Fruit fly (Drosophila melanogaster) whole organism, embryonic: ENCODE measurements around the gene CG33721.
"Not testable (repeated sequence)": the region's sequence is repeated elsewhere in the genome, so short reads cannot be mapped to it uniquely, and the experiment has no call there.

Experiments used
- Atf-2 ChIP-seq: fragments of 200-800 bp; sonication (Bioruptor generic); optimal IDR thresholded peaks from 2 replicates; lab custom pipeline; 2016; ENCODE audit warnings: missing biosample characterization, missing genetic modification characterization
- CG11560 ChIP-seq: fragments of 200-800 bp; sonication (Bioruptor generic); IDR thresholded peaks from 3 replicates; pipeline ENCODE4 v1.3.6; 2022; ENCODE audit warnings: missing biosample characterization, missing genetic modification characterization
- CG11695 ChIP-seq: fragments of 200-800 bp; sonication (Bioruptor generic); IDR thresholded peaks from 3 replicates; pipeline ENCODE4 v1.3.6; 2022; ENCODE audit warnings: missing biosample characterization, missing genetic modification characterization
- CG12391 ChIP-seq: fragments of 200-800 bp; sonication (Bioruptor generic); optimal IDR thresholded peaks from 3 replicates; lab custom pipeline; 2018; ENCODE audit warnings: missing biosample characterization, mild to moderate bottlenecking, missing genetic modification characterization, moderate library complexity
- CG13123 ChIP-seq: fragments of 200-800 bp; sonication (Bioruptor generic); optimal IDR thresholded peaks from 2 replicates; lab custom pipeline; 2016; ENCODE audit warnings: missing biosample characterization, missing genetic modification characterization
- CG17328 ChIP-seq: fragments of 200-800 bp; sonication (Bioruptor generic); IDR thresholded peaks from 2 replicates; pipeline ENCODE4 v1.3.6; 2022; ENCODE audit warnings: missing biosample characterization, missing genetic modification characterization
- CG17359 ChIP-seq: fragments of 200-800 bp; sonication (Bioruptor generic); optimal IDR thresholded peaks from 3 replicates; lab custom pipeline; 2018; ENCODE audit warnings: missing biosample characterization, mild to moderate bottlenecking, missing genetic modification characterization, moderate library complexity
- CG18262 ChIP-seq: fragments of 200-800 bp; optimal IDR thresholded peaks from 3 replicates; lab custom pipeline; 2019; ENCODE audit warnings: missing biosample characterization, mild to moderate bottlenecking, missing genetic modification characterization, moderate library complexity
- CG2202 ChIP-seq: fragments of 200-800 bp; sonication (Bioruptor generic); optimal IDR thresholded peaks from 2 replicates; lab custom pipeline; 2018; ENCODE audit warnings: missing biosample characterization, mild to moderate bottlenecking, missing genetic modification characterization
- CG2678 ChIP-seq: fragments of 200-800 bp; sonication (Bioruptor generic); optimal IDR thresholded peaks from 3 replicates; lab custom pipeline; 2019; ENCODE audit warnings: missing biosample characterization, mild to moderate bottlenecking, missing genetic modification characterization, moderate library complexity
- CG2712 ChIP-seq: fragments of 200-800 bp; optimal IDR thresholded peaks from 3 replicates; lab custom pipeline; 2019; ENCODE audit warnings: missing biosample characterization, mild to moderate bottlenecking, missing genetic modification characterization, moderate library complexity
- CG2875 ChIP-seq: fragments of 200-800 bp; sonication (Bioruptor generic); optimal IDR thresholded peaks from 2 replicates; lab custom pipeline; 2017; ENCODE audit warnings: missing biosample characterization, mild to moderate bottlenecking, missing genetic modification characterization, missing genetic modification reagents
- CG2889 ChIP-seq: fragments of 200-800 bp; sonication (Bioruptor generic); IDR thresholded peaks from 3 replicates; pipeline ENCODE4 v1.3.6; 2022; ENCODE audit warnings: missing biosample characterization, missing genetic modification characterization
- CG31224 ChIP-seq: fragments of 200-800 bp; sonication (Bioruptor generic); IDR thresholded peaks from 2 replicates; pipeline ENCODE4 v1.3.6; 2022; ENCODE audit warnings: missing biosample characterization, missing genetic modification characterization
- CG31441 ChIP-seq: fragments of 200-800 bp; sonication (Bioruptor generic); IDR thresholded peaks from 2 replicates; pipeline ENCODE4 v1.3.6; 2022; ENCODE audit warnings: missing biosample characterization, missing genetic modification characterization
- CG3163 ChIP-seq: fragments of 200-800 bp; sonication (Bioruptor generic); optimal IDR thresholded peaks from 3 replicates; lab custom pipeline; 2016; ENCODE audit warnings: missing biosample characterization, missing genetic modification characterization
- CG32772 ChIP-seq: fragments of 200-800 bp; sonication (Bioruptor generic); IDR thresholded peaks from 2 replicates; pipeline ENCODE4 v1.3.6; 2022; ENCODE audit warnings: missing biosample characterization, missing genetic modification characterization
- CG3407 ChIP-seq: fragments of 200-800 bp; sonication (Bioruptor generic); optimal IDR thresholded peaks from 2 replicates; lab custom pipeline; 2018; ENCODE audit warnings: missing biosample characterization, mild to moderate bottlenecking, missing genetic modification characterization
- CG3838 ChIP-seq: fragments of 200-800 bp; sonication (Bioruptor generic); optimal IDR thresholded peaks from 3 replicates; lab custom pipeline; 2016; ENCODE audit warnings: missing biosample characterization, missing genetic modification characterization
- CG7987 ChIP-seq: fragments of 200-800 bp; sonication (Bioruptor generic); optimal IDR thresholded peaks from 2 replicates; lab custom pipeline; 2018; ENCODE audit warnings: missing biosample characterization, mild to moderate bottlenecking, missing genetic modification characterization, moderate library complexity
- CHES-1-like ChIP-seq: fragments of 200-800 bp; sonication (Bioruptor generic); optimal IDR thresholded peaks from 2 replicates; lab custom pipeline; 2016; ENCODE audit warnings: missing biosample characterization, missing genetic modification characterization
- D ChIP-seq, 2 experiments: fragments of 200-800 bp in 1 of 2; fragments of >200 bp in 1 of 2; sonication (Bioruptor generic) in 1 of 2; optimal IDR thresholded peaks; 2 replicates in 1 of 2; 3 replicates in 1 of 2; lab custom pipeline; 2017; ENCODE audit warnings: mild to moderate bottlenecking in 1 of 2, missing biosample characterization in 1 of 2, missing genetic modification characterization in 1 of 2, missing genetic modification reagents in 1 of 2
- Dip3 ChIP-seq: fragments of 200-800 bp; sonication (Bioruptor generic); optimal IDR thresholded peaks from 3 replicates; lab custom pipeline; 2016; ENCODE audit warnings: missing biosample characterization, missing genetic modification characterization
- GATAe ChIP-seq: fragments of 200-800 bp; sonication (Bioruptor generic); conservative IDR thresholded peaks from 2 replicates; pipeline ENCODE4 v1.3.6; 2022; ENCODE audit warnings: missing biosample characterization, missing genetic modification characterization
- Hr51 ChIP-seq, 2 experiments: fragments of 200-800 bp; sonication (Bioruptor generic); optimal IDR thresholded peaks; 2 replicates in 1 of 2; 3 replicates in 1 of 2; lab custom pipeline; 2016 to 2018; ENCODE audit warnings: missing biosample characterization in 2 of 2, missing genetic modification characterization in 2 of 2, mild to moderate bottlenecking in 1 of 2, moderate library complexity in 1 of 2
- MTF-1 ChIP-seq: fragments of 200-800 bp; sonication (Bioruptor generic); optimal IDR thresholded peaks from 2 replicates; lab custom pipeline; 2018; ENCODE audit warnings: missing biosample characterization, mild to moderate bottlenecking, missing genetic modification characterization, borderline replicate concordance
- bsh ChIP-seq, 2 experiments: fragments of 200-800 bp; sonication (Bioruptor generic); optimal IDR thresholded peaks; 2 replicates each; lab custom pipeline; 2017 to 2018; ENCODE audit warnings: mild to moderate bottlenecking in 2 of 2, missing biosample characterization in 2 of 2, missing genetic modification characterization in 2 of 2, moderate library complexity in 1 of 2
- cato ChIP-seq: fragments of 200-800 bp; sonication (Bioruptor generic); optimal IDR thresholded peaks from 2 replicates; lab custom pipeline; 2016; ENCODE audit warnings: missing biosample characterization, missing genetic modification characterization, borderline replicate concordance
- dmrt11E ChIP-seq: fragments of 200-800 bp; sonication (Bioruptor generic); optimal IDR thresholded peaks from 3 replicates; lab custom pipeline; 2018; ENCODE audit warnings: missing biosample characterization, mild to moderate bottlenecking, missing genetic modification characterization, moderate library complexity
- fd96Cb ChIP-seq: fragments of 200-800 bp; sonication (Bioruptor generic); optimal IDR thresholded peaks from 2 replicates; lab custom pipeline; 2018; ENCODE audit warnings: missing biosample characterization, mild to moderate bottlenecking, missing genetic modification characterization, moderate library complexity
- ham ChIP-seq: fragments of 200-800 bp; sonication (Bioruptor generic); IDR thresholded peaks from 2 replicates; pipeline ENCODE4 v1.3.6; 2022; ENCODE audit warnings: missing biosample characterization, missing genetic modification characterization
- ken ChIP-seq: fragments of 200-800 bp; sonication (Bioruptor generic); IDR thresholded peaks from 3 replicates; pipeline ENCODE4 v1.3.6; 2022; ENCODE audit warnings: missing biosample characterization, missing genetic modification characterization
- lov ChIP-seq, 2 experiments: fragments of 200-800 bp in 1 of 2; fragments of >200 bp in 1 of 2; sonication (Bioruptor generic) in 1 of 2; IDR thresholded peaks in 1 of 2; optimal IDR thresholded peaks in 1 of 2; 2 replicates in 1 of 2; 3 replicates in 1 of 2; pipeline versions ENCODE4 v1.3.6 to Lab custom; 2017 to 2022; ENCODE audit warnings: missing biosample characterization in 1 of 2, missing genetic modification characterization in 1 of 2
- nmo ChIP-seq: fragments of 200-800 bp; sonication (Bioruptor generic); optimal IDR thresholded peaks from 2 replicates; lab custom pipeline; 2018; ENCODE audit warnings: missing biosample characterization, mild to moderate bottlenecking, missing genetic modification characterization, moderate library complexity
- p53 ChIP-seq: fragments of 200-800 bp; sonication (Bioruptor generic); optimal IDR thresholded peaks from 2 replicates; lab custom pipeline; 2016; ENCODE audit warnings: missing biosample characterization, missing genetic modification characterization
- phol ChIP-seq: fragments of 200-800 bp; sonication (Bioruptor generic); optimal IDR thresholded peaks from 3 replicates; lab custom pipeline; 2018; ENCODE audit warnings: missing biosample characterization, mild to moderate bottlenecking, missing genetic modification characterization, moderate library complexity
- pnt ChIP-seq: fragments of 200-800 bp; sonication (Bioruptor generic); optimal IDR thresholded peaks from 3 replicates; lab custom pipeline; 2016; ENCODE audit warnings: missing biosample characterization, missing genetic modification characterization
- row ChIP-seq: fragments of 200-800 bp; sonication (Bioruptor generic); IDR thresholded peaks from 3 replicates; pipeline ENCODE4 v1.3.6; 2022; ENCODE audit warnings: missing biosample characterization, missing genetic modification characterization
- sens ChIP-seq: fragments of 200-800 bp; sonication (Bioruptor generic); peaks from one replicate; lab custom pipeline; 2016; ENCODE audit warnings: missing biosample characterization, missing genetic modification characterization
- sob ChIP-seq: fragments of 200-800 bp; sonication (Bioruptor generic); IDR thresholded peaks from 2 replicates; pipeline ENCODE4 v1.3.6; 2022; ENCODE audit warnings: missing biosample characterization, missing genetic modification characterization
- tll ChIP-seq, 2 experiments: fragments of 200-800 bp in 1 of 2; fragments of >200 bp in 1 of 2; sonication (Bioruptor generic) in 1 of 2; optimal IDR thresholded peaks; 2 replicates each; lab custom pipeline; 2017 to 2019; ENCODE audit warnings: missing biosample characterization in 2 of 2, missing genetic modification characterization in 2 of 2, mild to moderate bottlenecking in 1 of 2, moderate library complexity in 1 of 2
- usp ChIP-seq: fragments of >200 bp; optimal IDR thresholded peaks from 2 replicates; lab custom pipeline; 2017; ENCODE audit warnings: missing biosample characterization, missing genetic modification characterization

Gene CG33721

dm6 chr3R:22298505-22298904 lies 32.4 kb upstream of the CG33721 start, which contains the start of gene CG7084:
Gene CG7084 (plus strand): TSS chr3R:22298805.
- not testable (repeated sequence) for TF ChIP-seq CG13123 (GFP tag; lab: Kevin White, UChicago); CG2889 (GFP tag; lab: Robert Waterston, UW); tll (GFP tag; optimal IDR thresholded peaks at IDR 0.05; lab: Kevin White, UChicago)

dm6 chr3R:22299309-22299708 lies 31.6 kb upstream of the CG33721 start:
- TF ChIP-seq ham, result peak; percentile 30; the same call in 1 of the 2 replicates
- peak; percentile 68 for TF ChIP-seq GATAe (GFP tag; lab: Robert Waterston, UW)

- TF ChIP-seq Atf-2 (GFP tag; lab: Kevin White, UChicago) (no peak), CG31224 (GFP tag; lab: Robert Waterston, UW) (peak; percentile 65), Dip3 (GFP tag; lab: Kevin White, UChicago) (no peak), CHES-1-like (GFP tag; lab: Kevin White, UChicago) (no peak), sob (GFP tag; lab: Robert Waterston, UW) (0 out of 2 replicates have a peak, but pooled peaks have one; percentile 13), cato (no peak), CG11560 (tag; lab: Robert Waterston, UW) (no peak), CG2678 (tag; lab: Kevin White, UChicago) (peak; percentile 8), ken (no peak), CG3838 (GFP tag; lab: Kevin White, UChicago) (no peak), lov (optimal IDR thresholded peaks at IDR 0.05; lab: Kevin White, UChicago) (no peak), lov (GFP tag; IDR thresholded peaks at IDR 0.05; lab: Robert Waterston, UW) (no peak), CG3163 (GFP tag; lab: Kevin White, UChicago) (no peak)
These were observed 30.8 kb upstream of the CG33721 start for dm6 chr3R:22300064-22300463.

dm6 chr3R:22323994-22324393 lies 6.9 kb upstream of the CG33721 start, which contains the start of gene CG34377:
Gene CG34377 (minus strand): TSS chr3R:22324094.
- no peak for TF ChIP-seq MTF-1 (GFP tag; lab: Kevin White, UChicago)
- TF ChIP-seq lov (optimal IDR thresholded peaks at IDR 0.05; lab: Kevin White, UChicago), result no peak
- TF ChIP-seq lov (GFP tag; IDR thresholded peaks at IDR 0.05; lab: Robert Waterston, UW), result 0 out of 3 replicates have a peak, but pooled peaks have one; percentile 21

dm6 chr3R:22324736-22325135 lies 6.1 kb upstream of the CG33721 start:
- peak; percentile 6 for TF ChIP-seq CG3407 (GFP tag; lab: Kevin White, UChicago)
- TF ChIP-seq row (GFP tag; lab: Robert Waterston, UW), result peak; percentile 43; the same call in 1 of the 3 replicates
- TF ChIP-seq CG2712, result peak; percentile 53
- TF ChIP-seq CG32772, result 0 out of 2 replicates have a peak, but pooled peaks have one; percentile 5
- TF ChIP-seq Hr51 (GFP tag; optimal IDR thresholded peaks at IDR 0.05; lab: Kevin White, UChicago), result no peak
- TF ChIP-seq p53 (GFP tag; lab: Kevin White, UChicago), result no peak
- TF ChIP-seq sens (GFP tag; lab: Kevin White, UChicago), result peak; percentile 32
- TF ChIP-seq CG17328 (GFP tag; lab: Robert Waterston, UW), result peak; percentile 40; the same call in 1 of the 2 replicates
- no peak for TF ChIP-seq CG7987 (GFP tag; lab: Kevin White, UChicago)
- TF ChIP-seq CG31441 (GFP tag; lab: Robert Waterston, UW), result peak; percentile 34; the same call in 1 of the 2 replicates
- TF ChIP-seq CG18262 (tag; lab: Kevin White, UChicago), result peak; percentile 52
- TF ChIP-seq bsh (GFP tag; optimal IDR thresholded peaks at IDR 0.05; lab: Kevin White, UChicago), result peak; percentile 63
- TF ChIP-seq fd96Cb (tag; lab: Kevin White, UChicago), result peak; percentile 4
- TF ChIP-seq phol (tag; lab: Kevin White, UChicago), result peak; percentile 42
- TF ChIP-seq D (optimal IDR thresholded peaks at IDR 0.05; lab: Kevin White, UChicago), result no peak
- TF ChIP-seq D (GFP tag; optimal IDR thresholded peaks at IDR 0.05; lab: Kevin White, UChicago), result peak; percentile 25
- peak; percentile 53 for TF ChIP-seq dmrt11E (tag; lab: Kevin White, UChicago)
- no peak for TF ChIP-seq usp (GFP tag; lab: Kevin White, UChicago)
- no peak for TF ChIP-seq CG17359 (tag; lab: Kevin White, UChicago)
- peak; percentile 13 for TF ChIP-seq CG12391 (tag; lab: Kevin White, UChicago)
- no peak for TF ChIP-seq pnt (GFP tag; lab: Kevin White, UChicago)
- peak; percentile 34 for TF ChIP-seq nmo (GFP tag; lab: Kevin White, UChicago)
- TF ChIP-seq CG2875 (GFP tag; lab: Kevin White, UChicago), result peak; percentile 37
- TF ChIP-seq CG11695 (GFP tag; lab: Robert Waterston, UW), result no peak
- peak; percentile 15 for TF ChIP-seq CG2202 (tag; lab: Kevin White, UChicago)
